Worm (Caenorhabditis elegans) whole organism, midembryonic: Measurements from ENCODE around the gene col-108.

Experiments used
- T22C8.4 ChIP-seq: fragments of 200-800 bp; sonication (Bioruptor generic); IDR thresholded peaks from 2 replicates; pipeline ENCODE4 v1.3.6; 2022; ENCODE audit warnings: missing genetic modification characterization, missing compliant biosample characterization
- cog-1 ChIP-seq: sonication (generic microtip); optimal IDR thresholded peaks from 2 replicates; lab custom pipeline; 2016; ENCODE audit warnings: missing genetic modification characterization, missing compliant biosample characterization
- flt-1 ChIP-seq: fragments of 200-800 bp; sonication (Bioruptor generic); IDR thresholded peaks from 2 replicates; pipeline ENCODE4 v1.3.6; 2022; ENCODE audit warnings: missing genetic modification characterization, missing compliant biosample characterization
- klf-2 ChIP-seq: fragments of 200-800 bp; sonication (Bioruptor generic); conservative IDR thresholded peaks from 2 replicates; pipeline ENCODE4 v1.3.6; 2022; ENCODE audit warnings: missing genetic modification reagents, missing genetic modification characterization, missing compliant biosample characterization
- med-1 ChIP-seq: sonication (generic microtip); optimal IDR thresholded peaks from 2 replicates; lab custom pipeline; 2017; ENCODE audit warnings: missing genetic modification characterization, mild to moderate bottlenecking, missing compliant biosample characterization, antibody characterized with exemption, missing genetic modification reagents; ENCODE audit not compliant: insufficient read depth
- ref-1 ChIP-seq: fragments of 200-800 bp; sonication (Bioruptor generic); conservative IDR thresholded peaks from 2 replicates; pipeline ENCODE4 v1.3.6; 2022; ENCODE audit warnings: missing genetic modification reagents, missing genetic modification characterization, missing compliant biosample characterization
- tab-1 ChIP-seq: fragments of 200-800 bp; sonication (Bioruptor generic); IDR thresholded peaks from 2 replicates; pipeline ENCODE4 v1.3.6; 2022; ENCODE audit warnings: missing genetic modification characterization, missing compliant biosample characterization
- ztf-23 ChIP-seq: fragments of 200-800 bp; sonication (Bioruptor generic); IDR thresholded peaks from 2 replicates; pipeline ENCODE4 v1.3.6; 2022; ENCODE audit warnings: missing genetic modification reagents, missing genetic modification characterization, missing compliant biosample characterization
- ztf-29 ChIP-seq: fragments of 200-800 bp; sonication (Bioruptor generic); IDR thresholded peaks from 2 replicates; pipeline ENCODE4 v1.3.6; 2022; ENCODE audit warnings: missing genetic modification reagents, missing genetic modification characterization, missing compliant biosample characterization

col-108 gene

ce11 chrIV:1765954-1766353 lies 2.4 kb upstream of the col-108 start:
- TF ChIP-seq flt-1, result no peak
- TF ChIP-seq med-1 (GFP tag; lab: Kevin White, UChicago), result no peak
- TF ChIP-seq ref-1 (GFP tag; lab: Robert Waterston, UW), result no peak

DNA sequence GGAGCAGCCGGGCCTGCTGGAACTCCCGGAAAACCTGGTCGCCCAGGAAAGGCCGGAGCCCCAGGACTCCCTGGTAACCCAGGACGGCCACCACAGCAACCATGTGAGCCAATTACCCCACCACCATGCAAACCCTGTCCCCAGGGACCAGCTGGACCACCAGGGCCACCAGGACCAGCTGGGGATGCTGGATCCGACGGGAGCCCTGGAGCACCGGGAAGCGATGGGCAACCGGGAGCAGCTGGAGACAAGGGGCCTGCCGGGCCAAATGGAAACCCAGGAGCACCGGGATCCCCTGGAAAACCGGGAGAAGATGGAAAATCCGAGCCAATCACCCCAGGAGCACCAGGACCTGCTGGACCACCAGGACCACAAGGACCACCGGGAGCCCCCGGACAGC lies 686 bp downstream of the col-108 start:
- TF ChIP-seq cog-1 (tag; lab: Kevin White, UChicago), result no peak
- 0 out of 2 replicates have a peak, but pooled peaks have one; percentile 28 for TF ChIP-seq ztf-23 (GFP tag; lab: Robert Waterston, UW)
- TF ChIP-seq ref-1 (GFP tag; lab: Robert Waterston, UW), result no peak
- TF ChIP-seq T22C8.4 (GFP tag; lab: Robert Waterston, UW), result no peak
- TF ChIP-seq med-1 (GFP tag; lab: Kevin White, UChicago), result no peak
- no peak for TF ChIP-seq klf-2 (GFP tag; lab: Robert Waterston, UW)
- TF ChIP-seq flt-1, result no peak
- TF ChIP-seq ztf-29 (GFP tag; lab: Robert Waterston, UW), result no peak
- 0 out of 2 replicates have a peak, but pooled peaks have one; percentile 34 for TF ChIP-seq tab-1

- TF ChIP-seq cog-1 (tag; lab: Kevin White, UChicago) (no peak), ztf-23 (GFP tag; lab: Robert Waterston, UW) (no peak), tab-1 (no peak), ref-1 (GFP tag; lab: Robert Waterston, UW) (no peak), T22C8.4 (GFP tag; lab: Robert Waterston, UW) (no peak), med-1 (GFP tag; lab: Kevin White, UChicago) (no peak), flt-1 (no peak), klf-2 (GFP tag; lab: Robert Waterston, UW) (no peak), ztf-29 (GFP tag; lab: Robert Waterston, UW) (no peak)
Measured at ce11 chrIV:1771843-1772242, 3.5 kb downstream of the col-108 start, which contains the start of gene Y41D4A.1. Gene Y41D4A.1 (plus strand): TSS chrIV:1772143.

DNA sequence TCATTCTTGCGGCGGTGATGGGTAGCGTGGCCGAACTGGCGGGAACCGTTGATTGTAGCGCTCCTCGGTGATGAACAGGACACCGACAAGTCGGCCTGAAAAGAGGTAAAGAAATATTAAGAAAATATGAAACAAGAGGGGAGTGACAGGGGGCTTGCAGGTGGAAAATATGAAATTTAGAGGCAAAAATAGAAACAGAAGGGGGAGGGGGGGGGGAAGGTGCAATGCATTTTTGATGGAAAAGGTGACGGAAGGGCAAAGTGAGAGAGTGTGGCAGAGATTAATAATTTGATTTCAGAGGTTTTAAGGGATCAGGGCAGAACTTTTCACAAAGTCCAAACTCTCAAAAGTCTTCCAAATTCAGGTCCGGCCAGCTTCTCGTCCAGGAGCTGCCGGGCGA lies 13.2 kb downstream of the col-108 start, which contains the start of gene frpr-19:
TSS of gene frpr-19 (minus strand) at position 101 of the 400 bp plus-strand sequence.
- TF ChIP-seq ref-1 (GFP tag; lab: Robert Waterston, UW) (no peak), cog-1 (tag; lab: Kevin White, UChicago) (no peak), klf-2 (GFP tag; lab: Robert Waterston, UW) (no peak), ztf-29 (GFP tag; lab: Robert Waterston, UW) (no peak), ztf-23 (GFP tag; lab: Robert Waterston, UW) (no peak), flt-1 (no peak), tab-1 (no peak), T22C8.4 (GFP tag; lab: Robert Waterston, UW) (no peak), med-1 (GFP tag; lab: Kevin White, UChicago) (no peak)

ce11 chrIV:1785156-1785555 lies 16.8 kb downstream of the col-108 start:
- TF ChIP-seq cog-1 (tag; lab: Kevin White, UChicago) (no peak), ztf-29 (GFP tag; lab: Robert Waterston, UW) (0 out of 2 replicates have a peak, but pooled peaks have one; percentile 5)

ce11 chrIV:1790677-1791076 lies 22.3 kb downstream of the col-108 start:
- no peak for TF ChIP-seq ztf-23 (GFP tag; lab: Robert Waterston, UW)
- no peak for TF ChIP-seq med-1 (GFP tag; lab: Kevin White, UChicago)
- TF ChIP-seq ztf-29 (GFP tag; lab: Robert Waterston, UW), result no peak
- no peak for TF ChIP-seq cog-1 (tag; lab: Kevin White, UChicago)
- TF ChIP-seq ref-1 (GFP tag; lab: Robert Waterston, UW), result no peak
- TF ChIP-seq tab-1, result no peak
- no peak for TF ChIP-seq T22C8.4 (GFP tag; lab: Robert Waterston, UW)
- no peak for TF ChIP-seq flt-1
- no peak for TF ChIP-seq klf-2 (GFP tag; lab: Robert Waterston, UW)

DNA sequence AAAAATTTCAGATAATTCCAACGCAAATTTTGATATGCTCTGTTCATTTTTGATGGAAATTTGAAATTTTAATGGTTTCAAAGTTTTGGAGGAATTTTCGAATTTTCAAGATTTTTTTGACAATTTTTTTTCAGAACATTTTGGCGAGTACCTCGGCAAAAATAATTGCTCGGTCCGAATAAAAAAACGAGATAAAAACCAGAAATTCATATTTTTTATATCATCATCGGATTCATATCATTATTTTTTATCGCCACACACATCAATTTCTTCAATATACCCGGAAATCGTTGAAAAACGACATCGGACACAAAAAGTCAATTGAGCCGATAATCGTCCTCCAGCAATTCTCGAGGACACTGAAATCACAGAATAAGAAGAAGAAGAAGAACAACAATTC lies 23.4 kb downstream of the col-108 start:
- TF ChIP-seq klf-2 (GFP tag; lab: Robert Waterston, UW), result no peak
- no peak for TF ChIP-seq ztf-23 (GFP tag; lab: Robert Waterston, UW)
- no peak for TF ChIP-seq ztf-29 (GFP tag; lab: Robert Waterston, UW)
- TF ChIP-seq cog-1 (tag; lab: Kevin White, UChicago), result no peak

ce11 chrIV:1803882-1804281 lies 35.5 kb downstream of the col-108 start, which contains the start of gene Y38C1BA.1:
Gene Y38C1BA.1 (minus strand): TSS chrIV:1803982.
- no peak for TF ChIP-seq klf-2 (GFP tag; lab: Robert Waterston, UW)
- TF ChIP-seq med-1 (GFP tag; lab: Kevin White, UChicago), result no peak
- TF ChIP-seq ztf-23 (GFP tag; lab: Robert Waterston, UW), result no peak
- no peak for TF ChIP-seq ztf-29 (GFP tag; lab: Robert Waterston, UW)
- TF ChIP-seq cog-1 (tag; lab: Kevin White, UChicago), result no peak
- TF ChIP-seq ref-1 (GFP tag; lab: Robert Waterston, UW), result no peak
- no peak for TF ChIP-seq flt-1
- TF ChIP-seq tab-1, result no peak
- TF ChIP-seq T22C8.4 (GFP tag; lab: Robert Waterston, UW), result no peak

DNA sequence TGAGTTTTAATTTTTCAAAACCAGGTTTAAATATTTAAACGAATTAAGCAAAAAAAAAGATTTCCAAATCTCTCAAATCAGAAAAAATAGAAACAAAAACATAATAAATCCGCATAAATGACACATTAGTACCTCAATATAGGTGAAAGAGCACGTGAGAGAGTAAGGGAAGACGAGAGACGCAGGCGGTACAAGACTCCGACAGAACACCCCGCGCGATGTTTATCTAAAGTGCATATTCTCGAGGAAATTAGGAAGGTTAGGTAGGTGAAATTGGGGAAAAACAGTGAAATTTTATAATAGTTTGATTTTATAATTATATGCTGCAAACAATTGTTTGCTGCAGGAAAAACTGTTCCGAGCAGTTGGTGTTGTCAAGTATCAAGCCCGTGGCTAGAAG lies 36.2 kb downstream of the col-108 start:
- no peak for TF ChIP-seq ztf-29 (GFP tag; lab: Robert Waterston, UW)
- no peak for TF ChIP-seq klf-2 (GFP tag; lab: Robert Waterston, UW)
- no peak for TF ChIP-seq tab-1
- TF ChIP-seq T22C8.4 (GFP tag; lab: Robert Waterston, UW), result no peak
- no peak for TF ChIP-seq cog-1 (tag; lab: Kevin White, UChicago)
- TF ChIP-seq flt-1, result no peak
- TF ChIP-seq med-1 (GFP tag; lab: Kevin White, UChicago), result no peak
- no peak for TF ChIP-seq ref-1 (GFP tag; lab: Robert Waterston, UW)
- TF ChIP-seq ztf-23 (GFP tag; lab: Robert Waterston, UW), result no peak

- TF ChIP-seq klf-2 (GFP tag; lab: Robert Waterston, UW) (no peak), cog-1 (tag; lab: Kevin White, UChicago) (no peak), ztf-29 (GFP tag; lab: Robert Waterston, UW) (no peak), tab-1 (no peak), flt-1 (no peak), ztf-23 (GFP tag; lab: Robert Waterston, UW) (no peak), med-1 (GFP tag; lab: Kevin White, UChicago) (no peak), ref-1 (GFP tag; lab: Robert Waterston, UW) (no peak), T22C8.4 (GFP tag; lab: Robert Waterston, UW) (no peak)
Measured at ce11 chrIV:1813869-1814268, 45.5 kb downstream of the col-108 start.
